Fruit fly (Drosophila melanogaster) whole organism, embryonic: Measurements from ENCODE around the gene CG18788.

ENCODE experiments used
- Awh ChIP-seq: fragments of 200-800 bp; sonication (Bioruptor generic); IDR thresholded peaks from 2 replicates; pipeline ENCODE4, ENCODE4 v1.3.6; 2022; ENCODE audit warnings: missing biosample characterization, missing genetic modification characterization
- Blimp-1 ChIP-seq: fragments of 200-800 bp; sonication (Bioruptor generic); optimal IDR thresholded peaks from 3 replicates; lab custom pipeline; 2018; ENCODE audit warnings: missing biosample characterization, missing genetic modification characterization, mild to moderate bottlenecking, moderate library complexity, missing genetic modification reagents
- CG10147 ChIP-seq: fragments of 200-800 bp; sonication (Bioruptor generic); optimal IDR thresholded peaks from 2 replicates; lab custom pipeline; 2019; ENCODE audit warnings: missing biosample characterization, mild to moderate bottlenecking, missing genetic modification characterization, moderate library complexity
- CG10565 ChIP-seq: fragments of 200-800 bp; sonication (Bioruptor generic); optimal IDR thresholded peaks from 3 replicates; lab custom pipeline; 2016; ENCODE audit warnings: missing biosample characterization, mild to moderate bottlenecking, missing genetic modification characterization
- CG12744 ChIP-seq: fragments of 200-800 bp; sonication (Bioruptor generic); optimal IDR thresholded peaks from 2 replicates; lab custom pipeline; 2016; ENCODE audit warnings: missing biosample characterization, missing genetic modification characterization
- CG17186 ChIP-seq: fragments of 200-800 bp; sonication (Bioruptor generic); optimal IDR thresholded peaks from 3 replicates; lab custom pipeline; 2017; ENCODE audit warnings: missing biosample characterization, missing genetic modification reagents, missing genetic modification characterization
- CG17802 ChIP-seq: fragments of 200-800 bp; sonication (Bioruptor generic); optimal IDR thresholded peaks from 2 replicates; lab custom pipeline; 2018; ENCODE audit warnings: missing biosample characterization, mild to moderate bottlenecking, missing genetic modification characterization, moderate library complexity
- CG17829 ChIP-seq: fragments of 200-800 bp; optimal IDR thresholded peaks from 2 replicates; lab custom pipeline; 2019; ENCODE audit warnings: missing biosample characterization, mild to moderate bottlenecking, missing genetic modification characterization, moderate library complexity
- CG18599 ChIP-seq: fragments of 200-800 bp; sonication (Bioruptor generic); optimal IDR thresholded peaks from 3 replicates; lab custom pipeline; 2017; ENCODE audit warnings: missing biosample characterization, missing genetic modification characterization, mild to moderate bottlenecking, moderate library complexity, missing genetic modification reagents
- CG2678 ChIP-seq: fragments of 200-800 bp; sonication (Bioruptor generic); optimal IDR thresholded peaks from 3 replicates; lab custom pipeline; 2019; ENCODE audit warnings: missing biosample characterization, mild to moderate bottlenecking, missing genetic modification characterization, moderate library complexity
- CG3065 ChIP-seq: fragments of 200-800 bp; sonication (Bioruptor generic); optimal IDR thresholded peaks from 2 replicates; lab custom pipeline; 2016; ENCODE audit warnings: missing biosample characterization, missing genetic modification characterization
- CG31441 ChIP-seq: fragments of 200-800 bp; sonication (Bioruptor generic); IDR thresholded peaks from 2 replicates; pipeline ENCODE4 v1.3.6; 2022; ENCODE audit warnings: missing biosample characterization, missing genetic modification characterization
- CG3407 ChIP-seq: fragments of 200-800 bp; sonication (Bioruptor generic); optimal IDR thresholded peaks from 2 replicates; lab custom pipeline; 2018; ENCODE audit warnings: missing biosample characterization, mild to moderate bottlenecking, missing genetic modification characterization
- CG43689 ChIP-seq: fragments of 200-800 bp; sonication (Bioruptor generic); IDR thresholded peaks from 2 replicates; pipeline ENCODE4 v1.3.6; 2022; ENCODE audit warnings: missing biosample characterization, missing genetic modification characterization
- CG7987 ChIP-seq: fragments of 200-800 bp; sonication (Bioruptor generic); optimal IDR thresholded peaks from 2 replicates; lab custom pipeline; 2018; ENCODE audit warnings: missing biosample characterization, mild to moderate bottlenecking, missing genetic modification characterization, moderate library complexity
- CG8478 ChIP-seq: fragments of >200 bp; optimal IDR thresholded peaks from 2 replicates; lab custom pipeline; 2018
- CG9727 ChIP-seq: fragments of 200-800 bp; sonication (Bioruptor generic); optimal IDR thresholded peaks from 3 replicates; lab custom pipeline; 2017; ENCODE audit warnings: missing biosample characterization, mild to moderate bottlenecking, missing genetic modification characterization
- CG9817 ChIP-seq: fragments of 200-800 bp; sonication (Bioruptor generic); optimal IDR thresholded peaks from 2 replicates; lab custom pipeline; 2018; ENCODE audit warnings: missing biosample characterization, mild to moderate bottlenecking, missing genetic modification characterization, moderate library complexity
- CG9876 ChIP-seq: fragments of 200-800 bp; sonication (Bioruptor generic); optimal IDR thresholded peaks from 2 replicates; lab custom pipeline; 2016; ENCODE audit warnings: missing biosample characterization, missing genetic modification characterization
- Deaf1 ChIP-seq: fragments of 200-800 bp; optimal IDR thresholded peaks from 3 replicates; lab custom pipeline; 2019; ENCODE audit warnings: missing biosample characterization, mild to moderate bottlenecking, missing genetic modification characterization, moderate library complexity
- Dip2 ChIP-seq: fragments of 200-800 bp; sonication (Bioruptor generic); IDR thresholded peaks from 2 replicates; pipeline ENCODE4 v1.3.6; 2022; ENCODE audit warnings: missing biosample characterization, missing genetic modification characterization
- E2f1 ChIP-seq: fragments of 200-800 bp; sonication (Bioruptor generic); IDR thresholded peaks from 2 replicates; pipeline ENCODE4 v1.3.6; 2022; ENCODE audit warnings: missing biosample characterization, missing genetic modification characterization
- Ets97D ChIP-seq: fragments of 200-800 bp; sonication (Bioruptor generic); optimal IDR thresholded peaks from 3 replicates; lab custom pipeline; 2016; ENCODE audit warnings: missing biosample characterization, missing genetic modification characterization
- MESR4 ChIP-seq: fragments of 200-800 bp; sonication (Bioruptor generic); optimal IDR thresholded peaks from 2 replicates; lab custom pipeline; 2018; ENCODE audit warnings: missing biosample characterization, mild to moderate bottlenecking, missing genetic modification characterization, moderate library complexity
- MTF-1 ChIP-seq: fragments of 200-800 bp; sonication (Bioruptor generic); optimal IDR thresholded peaks from 2 replicates; lab custom pipeline; 2018; ENCODE audit warnings: missing biosample characterization, mild to moderate bottlenecking, missing genetic modification characterization, borderline replicate concordance
- Max ChIP-seq: fragments of 200-800 bp; sonication (Bioruptor generic); optimal IDR thresholded peaks from 2 replicates; lab custom pipeline; 2016; ENCODE audit warnings: missing biosample characterization, mild to moderate bottlenecking, missing genetic modification characterization
- Side ChIP-seq: fragments of 200-800 bp; sonication (Bioruptor generic); optimal IDR thresholded peaks from 2 replicates; lab custom pipeline; 2016; ENCODE audit warnings: missing biosample characterization, missing genetic modification characterization
- Sin3A ChIP-seq: fragments of >200 bp; optimal IDR thresholded peaks from 2 replicates; lab custom pipeline; 2018
- Sox100B ChIP-seq: fragments of 200-800 bp; sonication (Bioruptor generic); optimal IDR thresholded peaks from 3 replicates; lab custom pipeline; 2018; ENCODE audit warnings: missing biosample characterization, mild to moderate bottlenecking, missing genetic modification characterization
- Sox102F ChIP-seq: fragments of 200-800 bp; sonication (Bioruptor generic); optimal IDR thresholded peaks from 2 replicates; lab custom pipeline; 2018; ENCODE audit warnings: missing biosample characterization, mild to moderate bottlenecking, missing genetic modification characterization, moderate library complexity
- Spps ChIP-seq: fragments of 200-800 bp; sonication (Bioruptor generic); optimal IDR thresholded peaks from 2 replicates; lab custom pipeline; 2018; ENCODE audit warnings: missing biosample characterization, mild to moderate bottlenecking, missing genetic modification characterization
- amos ChIP-seq: fragments of 200-800 bp; sonication (Bioruptor generic); IDR thresholded peaks from 2 replicates; pipeline ENCODE4 v1.3.6; 2022; ENCODE audit warnings: missing biosample characterization, missing genetic modification characterization; ENCODE audit not compliant: partially characterized antibody
- cato ChIP-seq: fragments of 200-800 bp; sonication (Bioruptor generic); optimal IDR thresholded peaks from 2 replicates; lab custom pipeline; 2016; ENCODE audit warnings: missing biosample characterization, missing genetic modification characterization, borderline replicate concordance
- corto ChIP-seq: fragments of 200-800 bp; sonication (Bioruptor generic); optimal IDR thresholded peaks from 2 replicates; lab custom pipeline; 2016; ENCODE audit warnings: missing biosample characterization, mild to moderate bottlenecking, missing genetic modification characterization, moderate library complexity
- dan ChIP-seq: fragments of 200-800 bp; sonication (Bioruptor generic); IDR thresholded peaks from 2 replicates; pipeline ENCODE4 v1.3.6; 2022; ENCODE audit warnings: missing biosample characterization, missing genetic modification characterization
- ewg ChIP-seq: fragments of 200-800 bp; sonication (Bioruptor generic); optimal IDR thresholded peaks from 3 replicates; lab custom pipeline; 2017; ENCODE audit warnings: mild to moderate bottlenecking, missing biosample characterization, missing genetic modification reagents, missing genetic modification characterization
- grn ChIP-seq: fragments of 200-800 bp; sonication (Bioruptor generic); optimal IDR thresholded peaks from 3 replicates; lab custom pipeline; 2017; ENCODE audit warnings: missing biosample characterization, missing genetic modification characterization
- gt ChIP-seq: fragments of 200-800 bp; sonication (Bioruptor generic); IDR thresholded peaks from 2 replicates; pipeline ENCODE4 v1.3.6; 2022; ENCODE audit warnings: missing biosample characterization, missing genetic modification characterization
- her ChIP-seq: fragments of 200-800 bp; sonication (Bioruptor generic); optimal IDR thresholded peaks from 2 replicates; lab custom pipeline; 2016; ENCODE audit warnings: missing biosample characterization, missing genetic modification characterization
- hth ChIP-seq: fragments of >200 bp; optimal IDR thresholded peaks from 2 replicates; lab custom pipeline; 2017; ENCODE audit warnings: inconsistent platforms
- ind ChIP-seq: fragments of 200-800 bp; sonication (Bioruptor generic); optimal IDR thresholded peaks from 3 replicates; lab custom pipeline; 2016; ENCODE audit warnings: missing biosample characterization, missing genetic modification characterization
- otp ChIP-seq: fragments of 200-800 bp; sonication (Bioruptor generic); IDR thresholded peaks from 3 replicates; pipeline ENCODE4, ENCODE4 v1.3.6; 2022; ENCODE audit warnings: missing biosample characterization, missing genetic modification characterization
- pzg ChIP-seq: fragments of 200-800 bp; sonication (Bioruptor generic); optimal IDR thresholded peaks from 3 replicates; lab custom pipeline; 2018; ENCODE audit warnings: missing biosample characterization, mild to moderate bottlenecking, missing genetic modification characterization, moderate library complexity
- rib ChIP-seq: fragments of 200-800 bp; sonication (Bioruptor generic); IDR thresholded peaks from 2 replicates; pipeline ENCODE4 v1.3.6; 2022; ENCODE audit warnings: missing biosample characterization, missing genetic modification characterization
- sc ChIP-seq, 3 experiments: fragments of >200 bp in 2 of 3; fragments of 200-800 bp in 1 of 3; sonication (Bioruptor generic) in 1 of 3; optimal IDR thresholded peaks; 2 replicates in 2 of 3; 3 replicates in 1 of 3; lab custom pipeline; 2017; ENCODE audit warnings: mild to moderate bottlenecking in 1 of 3, missing biosample characterization in 1 of 3, missing genetic modification characterization in 1 of 3, missing genetic modification reagents in 1 of 3
- stc ChIP-seq: fragments of 200-800 bp; sonication (Bioruptor generic); IDR thresholded peaks from 2 replicates; pipeline ENCODE4 v1.3.6; 2022; ENCODE audit warnings: missing biosample characterization, missing genetic modification characterization
- trem ChIP-seq: fragments of 200-800 bp; optimal IDR thresholded peaks from 3 replicates; lab custom pipeline; 2019; ENCODE audit warnings: missing biosample characterization, mild to moderate bottlenecking, missing genetic modification characterization, moderate library complexity
- unpg ChIP-seq: fragments of 200-800 bp; sonication (Bioruptor generic); optimal IDR thresholded peaks from 3 replicates; lab custom pipeline; 2018; ENCODE audit warnings: missing biosample characterization, mild to moderate bottlenecking, missing genetic modification characterization, moderate library complexity
- vfl ChIP-seq: fragments of 200-800 bp; sonication (Bioruptor generic); optimal IDR thresholded peaks from 2 replicates; lab custom pipeline; 2016; ENCODE audit warnings: missing biosample characterization, missing genetic modification characterization

Gene CG18788

dm6 chr2L:12044613-12045350 is 10.8 kb downstream of the CG18788 start, which contains the start of gene CG6785:
Gene CG6785 (minus strand): TSS chr2L:12045200.
- TF ChIP-seq CG17829 (tag; lab: Kevin White, UChicago), result peak; percentile 29
- peak; percentile 93 for TF ChIP-seq CG3407 (GFP tag; lab: Kevin White, UChicago)
- no peak; the same call in 1 of the 2 replicates for TF ChIP-seq rib (GFP tag; lab: Robert Waterston, UW)
- peak; percentile 2 for TF ChIP-seq ind (GFP tag; lab: Kevin White, UChicago)
- TF ChIP-seq CG8478, result no peak
- TF ChIP-seq Ets97D (GFP tag; lab: Kevin White, UChicago), result peak; percentile 65
- no peak for TF ChIP-seq dan (GFP tag; lab: Robert Waterston, UW)
- no peak; the same call in 1 of the 2 replicates for TF ChIP-seq E2f1 (GFP tag; lab: Robert Waterston, UW)
- TF ChIP-seq CG12744 (GFP tag; lab: Kevin White, UChicago), result peak; percentile 88
- peak; percentile 91 for TF ChIP-seq her (GFP tag; lab: Kevin White, UChicago)
- TF ChIP-seq trem (tag; lab: Kevin White, UChicago), result peak; percentile 37
- no peak for TF ChIP-seq CG10565 (GFP tag; lab: Kevin White, UChicago)
- TF ChIP-seq Sin3A (lab: Kevin White, UChicago), result no peak
- peak; percentile 24 for TF ChIP-seq CG17802 (tag; lab: Kevin White, UChicago)
- TF ChIP-seq pzg (GFP tag; lab: Kevin White, UChicago), result peak; percentile 7
- no peak for TF ChIP-seq hth (lab: Kevin White, UChicago)
- TF ChIP-seq Sox100B (GFP tag; lab: Kevin White, UChicago), result peak; percentile 90
- peak; percentile 69 for TF ChIP-seq corto (GFP tag; lab: Kevin White, UChicago)
- peak; percentile 77 for TF ChIP-seq grn (GFP tag; lab: Kevin White, UChicago)
- TF ChIP-seq sc (optimal IDR thresholded peaks at IDR 0.05; lab: Kevin White, UChicago), result no peak
- peak; percentile 79 for TF ChIP-seq sc (GFP tag; optimal IDR thresholded peaks at IDR 0.05; lab: Kevin White, UChicago)
- TF ChIP-seq CG7987 (GFP tag; lab: Kevin White, UChicago), result peak; percentile 93
- peak; percentile 81 for TF ChIP-seq unpg
- TF ChIP-seq vfl, result peak; percentile 31
- TF ChIP-seq Blimp-1 (GFP tag; lab: Kevin White, UChicago), result peak; percentile 72
- TF ChIP-seq CG3065 (GFP tag; lab: Kevin White, UChicago), result peak; percentile 50
- TF ChIP-seq amos (GFP tag; lab: Robert Waterston, UW), result no peak; the same call in 1 of the 2 replicates
- peak; percentile 66 for TF ChIP-seq CG17186 (GFP tag; lab: Kevin White, UChicago)
- peak; percentile 78 for TF ChIP-seq CG9727 (GFP tag; lab: Kevin White, UChicago)
- peak; percentile 37 for TF ChIP-seq Deaf1 (tag; lab: Kevin White, UChicago)
- TF ChIP-seq Spps, result peak; percentile 73
- TF ChIP-seq Side (GFP tag; lab: Kevin White, UChicago), result peak; percentile 72
- TF ChIP-seq gt (GFP tag; lab: Robert Waterston, UW), result no peak
- peak; percentile 90 for TF ChIP-seq CG18599
- peak; percentile 63 for TF ChIP-seq CG9876 (GFP tag; lab: Kevin White, UChicago)
- TF ChIP-seq stc (GFP tag; lab: Robert Waterston, UW), result peak; percentile 42; the same call in 1 of the 2 replicates
- no peak for TF ChIP-seq Dip2 (GFP tag; lab: Robert Waterston, UW)
- peak; percentile 92 for TF ChIP-seq MTF-1 (GFP tag; lab: Kevin White, UChicago)
- TF ChIP-seq CG43689 (GFP tag; lab: Robert Waterston, UW), result no peak
- TF ChIP-seq otp (GFP tag; lab: Robert Waterston, UW), result peak; percentile 81
- TF ChIP-seq CG31441 (GFP tag; lab: Robert Waterston, UW), result peak; percentile 66
- TF ChIP-seq cato (GFP tag; lab: Kevin White, UChicago), result peak; percentile 64
- peak; percentile 79 for TF ChIP-seq ewg (GFP tag; lab: Kevin White, UChicago)
- TF ChIP-seq Awh (GFP tag; lab: Robert Waterston, UW), result peak; percentile 80
- peak; percentile 48 for TF ChIP-seq MESR4 (GFP tag; lab: Kevin White, UChicago)
- peak; percentile 80 for TF ChIP-seq Sox102F
- peak; percentile 52 for TF ChIP-seq CG10147 (GFP tag; lab: Kevin White, UChicago)
- TF ChIP-seq CG2678 (tag; lab: Kevin White, UChicago), result peak; percentile 86
- TF ChIP-seq Max, result peak; percentile 56
- peak; percentile 56 for TF ChIP-seq CG9817 (tag; lab: Kevin White, UChicago)
